Fruit fly (Drosophila melanogaster): ENCODE data around the gene Hyls1.

Hyls1 gene

DNA sequence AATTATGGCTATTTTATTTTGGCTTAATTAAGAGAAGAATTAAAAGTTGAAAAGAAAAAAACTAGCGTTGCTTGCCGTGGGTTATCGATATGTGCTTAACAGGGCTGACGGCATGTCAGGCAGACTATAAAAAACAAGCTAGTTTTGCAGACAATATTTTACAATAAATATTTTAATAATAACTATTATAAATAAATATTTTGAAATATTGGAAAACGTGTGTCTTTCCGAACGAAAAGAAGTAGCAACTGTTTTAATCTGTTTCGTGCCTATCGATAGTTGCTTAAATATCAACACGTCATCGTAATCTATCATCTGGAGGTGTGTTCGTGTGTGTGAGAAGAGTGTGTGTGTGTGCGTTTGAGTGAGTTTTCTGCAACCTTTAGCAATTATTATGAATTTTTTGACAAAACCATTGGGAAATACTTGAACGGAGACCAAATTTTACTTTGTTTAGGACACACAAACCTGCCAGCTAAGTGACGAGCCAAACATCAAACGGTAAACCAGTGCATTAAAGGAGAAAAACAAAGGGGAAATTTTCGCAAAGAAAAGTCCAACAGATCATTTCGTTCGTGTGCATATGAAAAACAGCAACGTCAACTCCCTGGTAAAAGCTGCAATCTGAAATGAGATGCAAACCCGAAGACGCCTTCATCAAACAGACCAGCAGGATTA is 45.3 kb downstream of the Hyls1 start, which contains the start of the genes CG5861 and Syx5 (continued):
- TF ChIP-seq prd (optimal IDR thresholded peaks at IDR 0.05) (no peak), prd (GFP tag; IDR thresholded peaks at IDR 0.05) (peak; percentile 67), CG6272 (GFP tag; IDR thresholded peaks at IDR 0.05) (0 out of 2 replicates have a peak, but pooled peaks have one; percentile 59), otp (GFP tag; IDR thresholded peaks at IDR 0.05) (no peak), twi (tag; optimal IDR thresholded peaks at IDR 0.05) (peak; percentile 54), CG3407 (GFP tag; optimal IDR thresholded peaks at IDR 0.05) (peak; percentile 30), zfh1 (GFP tag; IDR thresholded peaks at IDR 0.05) (peak; percentile 67; the same call in 1 of the 3 replicates), inv (GFP tag; IDR thresholded peaks at IDR 0.05; ENCODE audit: partially characterized antibody) (peak; percentile 84), chif (GFP tag; optimal IDR thresholded peaks at IDR 0.05) (no peak), dan (GFP tag; IDR thresholded peaks at IDR 0.05) (no peak), CG2875 (GFP tag; optimal IDR thresholded peaks at IDR 0.05) (no peak), zfh2 (GFP tag; optimal IDR thresholded peaks at IDR 0.05) (peak; percentile 28), CG8281 (tag; optimal IDR thresholded peaks at IDR 0.05) (no peak), gsb-n (tag; optimal IDR thresholded peaks at IDR 0.05) (peak; percentile 17), Doc2 (GFP tag; IDR thresholded peaks at IDR 0.05) (no peak), CG12155 (GFP tag; optimal IDR thresholded peaks at IDR 0.05) (peak; percentile 24), CG9215 (GFP tag; IDR thresholded peaks at IDR 0.05) (no peak; the same call in 1 of the 2 replicates), hth (optimal IDR thresholded peaks at IDR 0.05) (no peak), Sry-β (GFP tag; optimal IDR thresholded peaks at IDR 0.05) (peak; percentile 85), pan (optimal IDR thresholded peaks at IDR 0.05) (no peak), pan (GFP tag; optimal IDR thresholded peaks at IDR 0.05 in 1 of 2, IDR thresholded peaks at IDR 0.05 in 1 of 2) (peak in 1 of 2 experiments; percentile 50), jigr1 (GFP tag; IDR thresholded peaks at IDR 0.05) (no peak), MTF-1 (GFP tag; optimal IDR thresholded peaks at IDR 0.05; ENCODE audit: borderline replicate concordance) (no peak), scrt (GFP tag; optimal IDR thresholded peaks at IDR 0.05) (peak; percentile 62), CG31224 (GFP tag; IDR thresholded peaks at IDR 0.05) (peak; percentile 39; the same call in 1 of the 2 replicates), Mrtf (GFP tag; IDR thresholded peaks at IDR 0.05) (no peak), Optix (GFP tag; IDR thresholded peaks at IDR 0.05) (no peak), Ada2b (GFP tag; IDR thresholded peaks at IDR 0.05) (peak; percentile 35; the same call in 1 of the 2 replicates), disco-r (GFP tag; optimal IDR thresholded peaks at IDR 0.05) (no peak), br (optimal IDR thresholded peaks at IDR 0.05) (no peak), chinmo (GFP tag; IDR thresholded peaks at IDR 0.05; ENCODE audit: partially characterized antibody) (peak; percentile 78; the same call in 3 of the 4 replicates), Doc3 (GFP tag; IDR thresholded peaks at IDR 0.05; ENCODE audit: partially characterized antibody) (peak; percentile 97), CG30403 (GFP tag; optimal IDR thresholded peaks at IDR 0.05) (peak; percentile 67), CG4328 (GFP tag; optimal IDR thresholded peaks at IDR 0.05) (peak; percentile 52), org-1 (GFP tag; optimal IDR thresholded peaks at IDR 0.05) (no peak), Lim3 (GFP tag; IDR thresholded peaks at IDR 0.05) (no peak), CG4854 (GFP tag; optimal IDR thresholded peaks at IDR 0.05) (no peak), mld (GFP tag; IDR thresholded peaks at IDR 0.05; ENCODE audit: partially characterized antibody) (peak; percentile 71; the same call in 2 of the 3 replicates), lab (GFP tag; optimal IDR thresholded peaks at IDR 0.05) (peak; percentile 81), sima (GFP tag; optimal IDR thresholded peaks at IDR 0.05) (no peak), hkb (optimal IDR thresholded peaks at IDR 0.05) (no peak), hkb (GFP tag; IDR thresholded peaks at IDR 0.05) (peak; percentile 66), CG31441 (GFP tag; IDR thresholded peaks at IDR 0.05) (no peak; the same call in none of the 2 replicates), tgo (GFP tag; IDR thresholded peaks at IDR 0.05) (peak; percentile 56; the same call in 2 of the 3 replicates), corto (GFP tag; optimal IDR thresholded peaks at IDR 0.05) (no peak), grau (tag; optimal IDR thresholded peaks at IDR 0.05) (peak; percentile 74), Ets65A (GFP tag) (peak; percentile 95), knrl (GFP tag; IDR thresholded peaks at IDR 0.05; ENCODE audit: partially characterized antibody) (peak; percentile 88), insv (GFP tag; optimal IDR thresholded peaks at IDR 0.05) (peak in 1 of 2 experiments; percentile 43), CG2199 (GFP tag; IDR thresholded peaks at IDR 0.05) (no peak), CG5953 (GFP tag; IDR thresholded peaks at IDR 0.05) (no peak)
